Worm (Caenorhabditis elegans) whole organism, late embryonic: ENCODE measurements around the gene srd-65.

Source experiments
- C38D4.7 ChIP-seq: fragments of 200-800 bp; sonication (Bioruptor generic); optimal IDR thresholded peaks from 2 replicates; lab custom pipeline; 2018; ENCODE audit warnings: mild to moderate bottlenecking, missing genetic modification characterization, moderate library complexity, missing compliant biosample characterization
- lim-6 ChIP-seq: sonication (generic microtip); optimal IDR thresholded peaks from 2 replicates; lab custom pipeline; 2016; ENCODE audit warnings: missing genetic modification characterization, missing compliant biosample characterization
- nfya-1 ChIP-seq: sonication (generic microtip); optimal IDR thresholded peaks from 2 replicates; lab custom pipeline; 2017; ENCODE audit warnings: missing genetic modification characterization, mild to moderate bottlenecking, missing compliant biosample characterization, antibody characterized with exemption, moderate library complexity
- nhr-11 ChIP-seq: fragments of 150-350 bp; optimal IDR thresholded peaks from 2 replicates; lab custom pipeline; 2014; ENCODE audit warnings: missing biosample characterization, missing genetic modification characterization
- pag-3 ChIP-seq: sonication (generic microtip); optimal IDR thresholded peaks from 2 replicates; lab custom pipeline; 2016; ENCODE audit warnings: missing compliant biosample characterization, missing genetic modification characterization, borderline replicate concordance
- pha-4 ChIP-seq: fragments of 150-350 bp; optimal IDR thresholded peaks from 2 replicates; lab custom pipeline; 2018; ENCODE audit warnings: missing biosample characterization, missing genetic modification reagents, missing genetic modification characterization
- sox-4 ChIP-seq: sonication (generic microtip); optimal IDR thresholded peaks from 2 replicates; lab custom pipeline; 2017; ENCODE audit warnings: mild to moderate bottlenecking, missing genetic modification characterization, inconsistent platforms, missing compliant biosample characterization
- tbx-2 ChIP-seq: sonication (generic microtip); optimal IDR thresholded peaks from 2 replicates; lab custom pipeline; 2016; ENCODE audit warnings: missing genetic modification characterization, missing compliant biosample characterization
- zip-5 ChIP-seq: sonication (generic microtip); optimal IDR thresholded peaks from 2 replicates; lab custom pipeline; 2016; ENCODE audit warnings: missing genetic modification characterization, missing compliant biosample characterization

ce11 chrIII:2265986-2266701, 42.3 kb upstream of the srd-65 start, which contains the start of gene fbxa-9:
- TF ChIP-seq nhr-11 (tag; lab: Kevin White, UChicago) (no peak), tbx-2 (no peak), sox-4 (no peak), nfya-1 (no peak), pag-3 (tag; lab: Kevin White, UChicago) (no peak), C38D4.7 (GFP tag; lab: Kevin White, UChicago) (no peak), pha-4 (no peak), zip-5 (tag; lab: Kevin White, UChicago) (no peak), lim-6 (tag; lab: Kevin White, UChicago) (no peak)
